Worm (Caenorhabditis elegans): ENCODE results near the gene ldp-1.

DNA sequence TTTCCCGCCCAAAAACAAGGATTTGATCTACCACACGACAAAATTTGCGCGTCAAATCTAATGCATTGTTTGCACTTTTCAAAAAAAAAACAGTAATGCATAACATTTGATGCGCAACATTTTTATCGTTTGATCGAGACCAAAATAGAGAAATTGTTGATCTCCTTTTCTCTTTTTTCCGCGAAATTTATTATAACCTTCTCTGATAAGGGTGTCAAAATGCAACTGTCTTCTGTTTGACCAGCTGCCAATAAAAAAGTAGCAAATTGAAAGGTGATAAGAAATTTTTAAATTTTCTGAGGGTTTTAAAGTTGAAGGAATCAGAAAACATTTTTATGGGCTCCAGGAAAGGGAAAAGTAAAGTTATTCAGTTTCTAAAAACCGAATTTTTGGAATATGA is 9.7 kb downstream of the ldp-1 start:
- TF ChIP-seq fkh-3 (tag; optimal IDR thresholded peaks at IDR 0.05) (no peak), attf-6 (GFP tag; IDR thresholded peaks at IDR 0.05) (no peak), ztf-6 (GFP tag; IDR thresholded peaks at IDR 0.05) (no peak), ekl-4 (GFP tag; IDR thresholded peaks at IDR 0.05) (no peak), madf-3 (GFP tag; IDR thresholded peaks at IDR 0.05) (no peak), pha-4 (tag; optimal IDR thresholded peaks at IDR 0.05) (no peak), snpc-4 (GFP tag; optimal IDR thresholded peaks at IDR 0.05) (no peak), snpc-4 (tag; optimal IDR thresholded peaks at IDR 0.05) (no peak), lin-35 (GFP tag; optimal IDR thresholded peaks at IDR 0.05) (no peak), unc-62 (GFP tag; optimal IDR thresholded peaks at IDR 0.05) (no peak), C06A6.2 (GFP tag; conservative IDR thresholded peaks at IDR 0.05) (no peak), ceh-100 (GFP tag; IDR thresholded peaks at IDR 0.05) (no peak), nhr-90 (tag; optimal IDR thresholded peaks at IDR 0.05) (no peak), him-1 (tag; optimal IDR thresholded peaks at IDR 0.05) (no peak), egrh-3 (GFP tag; IDR thresholded peaks at IDR 0.05) (no peak)

All from whole organism, young adult.